Worm (Caenorhabditis elegans) whole organism, L4 larva: ENCODE measurements around the gene C38D4.7.

ENCODE experiments used
- F37D6.2 ChIP-seq: sonication (generic microtip); optimal IDR thresholded peaks from 2 replicates; lab custom pipeline; 2016; ENCODE audit warnings: mild to moderate bottlenecking, missing genetic modification characterization, missing compliant biosample characterization
- R02D3.7 ChIP-seq: fragments of 150-350 bp; sonication (generic microtip); optimal IDR thresholded peaks from 3 replicates; lab custom pipeline; 2014; ENCODE audit warnings: missing biosample characterization, missing genetic modification characterization
- T20F7.1 ChIP-seq: fragments of 200-800 bp; sonication (Bioruptor generic); optimal IDR thresholded peaks from 2 replicates; lab custom pipeline; 2018; ENCODE audit warnings: mild to moderate bottlenecking, missing genetic modification characterization, missing compliant biosample characterization
- Y105C5A.15 ChIP-seq: fragments of 200-800 bp; sonication (Bioruptor generic); IDR thresholded peaks from 2 replicates; pipeline ENCODE4 v1.3.6; 2022; ENCODE audit warnings: missing genetic modification characterization, missing compliant biosample characterization
- Y5F2A.4 ChIP-seq: fragments of 200-800 bp; sonication (Bioruptor generic); optimal IDR thresholded peaks from 2 replicates; lab custom pipeline; 2018; ENCODE audit warnings: mild to moderate bottlenecking, missing genetic modification characterization, missing compliant biosample characterization
- aha-1 ChIP-seq: fragments of 150-350 bp; peaks from one replicate; lab custom pipeline; 2014; ENCODE audit warnings: missing biosample characterization, missing genetic modification characterization
- aly-2 ChIP-seq: sonication (generic microtip); optimal IDR thresholded peaks from 2 replicates; lab custom pipeline; 2018; ENCODE audit warnings: missing biosample characterization, missing genetic modification characterization
- ama-1 ChIP-seq: fragments of 150-350 bp; optimal IDR thresholded peaks from 2 replicates; lab custom pipeline; 2014; ENCODE audit warnings: inconsistent platforms, mixed read lengths
- attf-4 ChIP-seq: sonication (generic microtip); optimal IDR thresholded peaks from 3 replicates; lab custom pipeline; 2017; ENCODE audit warnings: missing biosample characterization, missing genetic modification characterization
- ceh-28 ChIP-seq: fragments of 150-350 bp; optimal IDR thresholded peaks from 2 replicates; lab custom pipeline; 2014; ENCODE audit warnings: missing biosample characterization, missing genetic modification reagents, missing genetic modification characterization
- ceh-32 ChIP-seq: sonication (generic microtip); optimal IDR thresholded peaks from 2 replicates; lab custom pipeline; 2016; ENCODE audit warnings: mild to moderate bottlenecking, missing genetic modification characterization, missing compliant biosample characterization; ENCODE audit not compliant: poor library complexity
- ceh-82 ChIP-seq: sonication (generic microtip); optimal IDR thresholded peaks from 2 replicates; lab custom pipeline; 2017; ENCODE audit warnings: missing biosample characterization, missing genetic modification characterization
- ces-1 ChIP-seq: fragments of 150-350 bp; sonication (generic microtip); optimal IDR thresholded peaks from 4 replicates; lab custom pipeline; 2014; ENCODE audit warnings: missing biosample characterization, missing genetic modification reagents, missing genetic modification characterization
- daf-12 ChIP-seq: fragments of 150-350 bp; optimal IDR thresholded peaks from 2 replicates; lab custom pipeline; 2014; ENCODE audit warnings: missing biosample characterization, missing genetic modification reagents, missing genetic modification characterization
- daf-16 ChIP-seq, 3 experiments: sonication (generic microtip); optimal IDR thresholded peaks; 2 replicates each; lab custom pipeline; 2016 to 2017; ENCODE audit warnings: missing genetic modification characterization in 3 of 3, missing genetic modification reagents in 3 of 3, mild to moderate bottlenecking in 2 of 3, missing compliant biosample characterization in 2 of 3, missing biosample characterization in 1 of 3, moderate library complexity in 1 of 3
- daf-19 ChIP-seq: fragments of 200-800 bp; sonication (Bioruptor generic); conservative IDR thresholded peaks from 2 replicates; pipeline ENCODE4 v1.3.6; 2022; ENCODE audit warnings: missing genetic modification characterization, missing compliant biosample characterization
- daf-8 ChIP-seq: fragments of 200-800 bp; sonication (Bioruptor generic); IDR thresholded peaks from 2 replicates; pipeline ENCODE4 v1.3.6; 2022; ENCODE audit warnings: missing genetic modification characterization, missing compliant biosample characterization
- dmd-8 ChIP-seq: fragments of 200-800 bp; sonication (Bioruptor generic); IDR thresholded peaks from 2 replicates; pipeline ENCODE4 v1.3.6; 2022; ENCODE audit warnings: missing genetic modification characterization, missing compliant biosample characterization
- duxl-1 ChIP-seq: sonication (generic microtip); optimal IDR thresholded peaks from 2 replicates; lab custom pipeline; 2016; ENCODE audit warnings: mild to moderate bottlenecking, missing genetic modification characterization, moderate library complexity, missing compliant biosample characterization; ENCODE audit not compliant: poor library complexity
- egl-27 ChIP-seq: sonication (generic microtip); optimal IDR thresholded peaks from 3 replicates; lab custom pipeline; 2017; ENCODE audit warnings: missing biosample characterization, missing genetic modification reagents, missing genetic modification characterization
- egl-43 ChIP-seq: fragments of 200-800 bp; sonication (Bioruptor generic); IDR thresholded peaks from 2 replicates; pipeline ENCODE4 v1.3.6; 2022; ENCODE audit warnings: missing genetic modification reagents, missing genetic modification characterization, missing compliant biosample characterization
- fkh-10 ChIP-seq: fragments of 150-350 bp; optimal IDR thresholded peaks from 2 replicates; lab custom pipeline; 2014; ENCODE audit warnings: missing biosample characterization, missing genetic modification reagents, missing genetic modification characterization
- fos-1 ChIP-seq: fragments of 150-350 bp; optimal IDR thresholded peaks from 2 replicates; lab custom pipeline; 2014; ENCODE audit warnings: missing biosample characterization, missing genetic modification characterization
- hif-1 ChIP-seq, 2 experiments: sonication (generic microtip); optimal IDR thresholded peaks; 2 replicates each; lab custom pipeline; 2016 to 2017; ENCODE audit warnings: missing compliant biosample characterization in 2 of 2, missing genetic modification characterization in 2 of 2, missing genetic modification reagents in 2 of 2, missing genotype in 2 of 2, mild to moderate bottlenecking in 1 of 2
- hlh-11 ChIP-seq: fragments of 200-800 bp; sonication (Bioruptor generic); optimal IDR thresholded peaks from 2 replicates; lab custom pipeline; 2018; ENCODE audit warnings: mild to moderate bottlenecking, missing genetic modification characterization, missing compliant biosample characterization
- hlh-30 ChIP-seq: sonication (generic microtip); optimal IDR thresholded peaks from 2 replicates; lab custom pipeline; 2017; ENCODE audit warnings: antibody characterized with exemption, mild to moderate bottlenecking, missing genetic modification characterization, missing compliant biosample characterization; ENCODE audit not compliant: insufficient read depth
- lin-1 ChIP-seq: fragments of 200-800 bp; sonication (Bioruptor generic); IDR thresholded peaks from 2 replicates; pipeline ENCODE4 v1.3.6; 2022; ENCODE audit warnings: missing genetic modification reagents, missing genetic modification characterization, missing compliant biosample characterization
- lin-13 ChIP-seq: fragments of 150-350 bp; optimal IDR thresholded peaks from 2 replicates; lab custom pipeline; 2014; ENCODE audit warnings: missing biosample characterization, missing genetic modification reagents, missing genetic modification characterization
- lin-15B ChIP-seq: fragments of 150-350 bp; sonication (generic microtip); optimal IDR thresholded peaks from 3 replicates; lab custom pipeline; 2014; ENCODE audit warnings: missing biosample characterization, missing genetic modification characterization
- lin-39 ChIP-seq: fragments of 150-350 bp; optimal IDR thresholded peaks from 2 replicates; lab custom pipeline; 2014; ENCODE audit warnings: missing biosample characterization, missing genetic modification reagents, missing genetic modification characterization
- lsy-2 ChIP-seq, 2 experiments: fragments of 150-350 bp in 1 of 2; sonication (generic microtip) in 1 of 2; optimal IDR thresholded peaks; 2 replicates each; lab custom pipeline; 2014 to 2017; ENCODE audit warnings: missing biosample characterization in 2 of 2, missing genetic modification characterization in 2 of 2
- mdt-29 ChIP-seq: fragments of 200-800 bp; sonication (Bioruptor generic); IDR thresholded peaks from 2 replicates; pipeline ENCODE4 v1.3.6; 2022; ENCODE audit warnings: missing genetic modification reagents, missing genetic modification characterization, missing compliant biosample characterization
- mxl-2 ChIP-seq: fragments of 200-800 bp; sonication (Bioruptor generic); conservative IDR thresholded peaks from 2 replicates; pipeline ENCODE4 v1.3.6; 2022; ENCODE audit warnings: missing genetic modification reagents, missing genetic modification characterization, missing compliant biosample characterization
- mxl-3 ChIP-seq: fragments of 200-800 bp; sonication (Bioruptor generic); optimal IDR thresholded peaks from 2 replicates; lab custom pipeline; 2018; ENCODE audit warnings: mild to moderate bottlenecking, missing genetic modification characterization, missing compliant biosample characterization
- nhr-10 ChIP-seq: fragments of 150-350 bp; optimal IDR thresholded peaks from 2 replicates; lab custom pipeline; 2014; ENCODE audit warnings: missing biosample characterization, missing genetic modification characterization
- nhr-102 ChIP-seq: sonication (generic microtip); optimal IDR thresholded peaks from 2 replicates; lab custom pipeline; 2016; ENCODE audit warnings: mild to moderate bottlenecking, missing genetic modification characterization, moderate library complexity, missing compliant biosample characterization
- nhr-11 ChIP-seq: fragments of 150-350 bp; optimal IDR thresholded peaks from 2 replicates; lab custom pipeline; 2014; ENCODE audit warnings: missing biosample characterization, missing genetic modification characterization
- nhr-25 ChIP-seq: sonication (generic microtip); optimal IDR thresholded peaks from 2 replicates; lab custom pipeline; 2017; ENCODE audit warnings: missing genetic modification characterization, mild to moderate bottlenecking, missing compliant biosample characterization, antibody characterized with exemption, moderate library complexity, borderline replicate concordance; ENCODE audit not compliant: insufficient read depth
- nhr-28 ChIP-seq: fragments of 150-350 bp; optimal IDR thresholded peaks from 2 replicates; lab custom pipeline; 2014; ENCODE audit warnings: missing biosample characterization, missing genetic modification characterization
- nhr-42 ChIP-seq: fragments of 200-800 bp; sonication (Bioruptor generic); IDR thresholded peaks from 2 replicates; pipeline ENCODE4 v1.3.6; 2022; ENCODE audit warnings: missing genetic modification characterization, missing compliant biosample characterization
- nhr-6 ChIP-seq: fragments of 150-350 bp; optimal IDR thresholded peaks from 2 replicates; lab custom pipeline; 2014; ENCODE audit warnings: missing biosample characterization, missing genetic modification characterization
- nhr-76 ChIP-seq: fragments of 150-350 bp; optimal IDR thresholded peaks from 2 replicates; lab custom pipeline; 2014; ENCODE audit warnings: missing biosample characterization, missing genetic modification characterization
- php-3 ChIP-seq: fragments of 200-800 bp; sonication (Bioruptor generic); IDR thresholded peaks from 2 replicates; pipeline ENCODE4 v1.3.6; 2022; ENCODE audit warnings: missing genetic modification reagents, missing genetic modification characterization, missing compliant biosample characterization
- pqm-1 ChIP-seq: sonication (generic microtip); optimal IDR thresholded peaks from 2 replicates; lab custom pipeline; 2017; ENCODE audit warnings: missing biosample characterization, missing genetic modification characterization
- snpc-1.2 ChIP-seq: fragments of 200-800 bp; sonication (Bioruptor generic); IDR thresholded peaks from 2 replicates; pipeline ENCODE4 v1.3.6; 2022; ENCODE audit warnings: missing genetic modification reagents, missing genetic modification characterization, missing compliant biosample characterization
- snpc-4 ChIP-seq: fragments of 150-350 bp; optimal IDR thresholded peaks from 2 replicates; lab custom pipeline; 2014; ENCODE audit warnings: missing biosample characterization, missing genetic modification characterization
- spr-1 ChIP-seq: sonication (generic microtip); optimal IDR thresholded peaks from 2 replicates; lab custom pipeline; 2016; ENCODE audit warnings: mild to moderate bottlenecking, missing genetic modification characterization, missing compliant biosample characterization
- tag-97 ChIP-seq: fragments of 200-800 bp; sonication (Bioruptor generic); IDR thresholded peaks from 2 replicates; pipeline ENCODE4 v1.3.6; 2022; ENCODE audit warnings: missing genetic modification characterization, missing compliant biosample characterization
- tra-1 ChIP-seq: fragments of 200-800 bp; sonication (Bioruptor generic); IDR thresholded peaks from 2 replicates; pipeline ENCODE4 v1.3.6; 2022; ENCODE audit warnings: missing genetic modification reagents, missing genetic modification characterization, missing compliant biosample characterization
- unc-130 ChIP-seq: sonication (generic microtip); optimal IDR thresholded peaks from 2 replicates; lab custom pipeline; 2016; ENCODE audit warnings: missing genetic modification reagents, missing genetic modification characterization, missing compliant biosample characterization
- zag-1 ChIP-seq: fragments of 150-350 bp; optimal IDR thresholded peaks from 2 replicates; lab custom pipeline; 2014; ENCODE audit warnings: missing biosample characterization, missing genetic modification characterization
- ztf-11 ChIP-seq: fragments of 150-350 bp; optimal IDR thresholded peaks from 2 replicates; lab custom pipeline; 2014; ENCODE audit warnings: missing biosample characterization, missing genetic modification characterization

C38D4.7 gene

DNA sequence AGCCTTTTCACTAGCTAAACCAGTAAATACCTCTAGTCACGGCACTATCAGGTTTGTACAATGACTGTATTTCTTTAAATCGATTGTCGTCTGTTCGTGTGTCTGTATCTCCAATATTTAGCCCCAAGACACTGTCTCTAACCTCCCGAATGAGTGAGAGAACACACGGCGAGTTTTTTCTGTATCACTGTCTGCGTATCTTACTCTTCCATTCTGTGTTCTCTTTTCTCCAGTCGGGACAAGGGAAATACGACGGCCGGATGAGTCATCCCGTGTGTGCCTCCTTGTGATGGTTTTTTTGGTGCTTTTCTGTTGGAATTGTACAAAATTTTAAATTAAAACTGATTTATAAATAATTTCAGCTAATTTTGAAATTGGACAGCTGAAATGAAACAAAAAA lies 15.1 kb downstream of the C38D4.7 start:
- TF ChIP-seq lin-39 (tag; lab: Kevin White, UChicago) (no peak), ztf-11 (no peak), nhr-25 (peak; percentile 37), ama-1 (lab: Kevin White, UChicago) (peak; percentile 9), egl-43 (GFP tag; lab: Robert Waterston, UW) (no peak), mxl-3 (GFP tag; lab: Kevin White, UChicago) (peak; percentile 85), daf-12 (tag; lab: Kevin White, UChicago) (no peak), ceh-82 (tag; lab: Kevin White, UChicago) (no peak), Y5F2A.4 (GFP tag; lab: Kevin White, UChicago) (no peak), spr-1 (tag; lab: Kevin White, UChicago) (peak; percentile 1), php-3 (GFP tag; lab: Robert Waterston, UW) (no peak), mxl-2 (no peak), ces-1 (GFP tag; lab: Kevin White, UChicago) (no peak), snpc-4 (tag; lab: Kevin White, UChicago) (no peak), mdt-29 (peak; percentile 17; the same call in 1 of the 2 replicates), lin-15B (tag; lab: Kevin White, UChicago) (no peak), daf-16 (GFP tag; optimal IDR thresholded peaks at IDR 0.05; lab: Kevin White, UChicago) (no peak), daf-16 (tag; optimal IDR thresholded peaks at IDR 0.05; lab: Kevin White, UChicago) (peak; percentile 65), aha-1 (tag; lab: Kevin White, UChicago) (peak; percentile 7), zag-1 (no peak), aly-2 (tag; lab: Kevin White, UChicago) (no peak), nhr-10 (tag; lab: Kevin White, UChicago) (no peak), ceh-32 (no peak), attf-4 (no peak), unc-130 (GFP tag; lab: Kevin White, UChicago) (no peak), tag-97 (GFP tag; lab: Robert Waterston, UW) (no peak), Y105C5A.15 (GFP tag; lab: Robert Waterston, UW) (0 out of 2 replicates have a peak, but pooled peaks have one; percentile 6), nhr-42 (GFP tag; lab: Robert Waterston, UW) (no peak), nhr-76 (tag; lab: Kevin White, UChicago) (no peak), tra-1 (no peak), T20F7.1 (no peak), nhr-102 (peak; percentile 24), lin-13 (GFP tag; lab: Kevin White, UChicago) (no peak), ceh-28 (peak; percentile 6), hlh-30 (tag; lab: Kevin White, UChicago) (peak; percentile 94), lin-1 (GFP tag; lab: Robert Waterston, UW) (0 out of 2 replicates have a peak, but pooled peaks have one; percentile 35), duxl-1 (tag; lab: Kevin White, UChicago) (peak; percentile 48), lsy-2 (tag; optimal IDR thresholded peaks at IDR 0.05; lab: Kevin White, UChicago) (peak; percentile 57 to 80), nhr-11 (tag; lab: Kevin White, UChicago) (peak; percentile 13), hlh-11 (tag; lab: Kevin White, UChicago) (peak; percentile 93), F37D6.2 (no peak), nhr-6 (tag; lab: Kevin White, UChicago) (peak; percentile 87), nhr-28 (peak; percentile 79), daf-8 (GFP tag; lab: Robert Waterston, UW) (no peak), snpc-1.2 (no peak), hif-1 (tag; optimal IDR thresholded peaks at IDR 0.05; lab: Kevin White, UChicago) (peak in 1 of 2 experiments; percentile 64), R02D3.7 (tag; lab: Kevin White, UChicago) (no peak), egl-27 (tag; lab: Kevin White, UChicago) (no peak), fkh-10 (peak; percentile 41), fos-1 (tag; lab: Kevin White, UChicago) (peak; percentile 77), pqm-1 (tag; lab: Kevin White, UChicago) (peak; percentile 57), daf-19 (GFP tag; lab: Robert Waterston, UW) (0 out of 2 replicates have a peak, but pooled peaks have one; percentile 39), dmd-8 (GFP tag; lab: Robert Waterston, UW) (no peak)
